Worm (Caenorhabditis elegans) whole organism, late embryonic: ENCODE measurements around the gene T04B8.1.

Source experiments
- F13H6.1 ChIP-seq: sonication (generic microtip); optimal IDR thresholded peaks from 2 replicates; lab custom pipeline; 2016; ENCODE audit warnings: missing genetic modification characterization, missing compliant biosample characterization
- elt-2 ChIP-seq: sonication (generic microtip); optimal IDR thresholded peaks from 2 replicates; lab custom pipeline; 2016; ENCODE audit warnings: missing genetic modification reagents, missing genetic modification characterization, missing compliant biosample characterization
- elt-4 ChIP-seq: sonication (generic microtip); optimal IDR thresholded peaks from 2 replicates; lab custom pipeline; 2016; ENCODE audit warnings: missing genetic modification characterization, missing compliant biosample characterization
- ets-4 ChIP-seq: sonication (generic microtip); optimal IDR thresholded peaks from 2 replicates; lab custom pipeline; 2016; ENCODE audit warnings: missing genetic modification characterization, missing compliant biosample characterization
- fkh-6 ChIP-seq: sonication (generic microtip); optimal IDR thresholded peaks from 2 replicates; lab custom pipeline; 2016; ENCODE audit warnings: missing genetic modification characterization, missing compliant biosample characterization
- lin-11 ChIP-seq: fragments of 200-800 bp; sonication (Bioruptor generic); optimal IDR thresholded peaks from 2 replicates; lab custom pipeline; 2018; ENCODE audit warnings: mild to moderate bottlenecking, missing genetic modification characterization, missing compliant biosample characterization
- nhr-11 ChIP-seq: fragments of 150-350 bp; optimal IDR thresholded peaks from 2 replicates; lab custom pipeline; 2014; ENCODE audit warnings: missing biosample characterization, missing genetic modification characterization
- unc-42 ChIP-seq: sonication (generic microtip); optimal IDR thresholded peaks from 2 replicates; lab custom pipeline; 2016; ENCODE audit warnings: missing genotype, missing genetic modification characterization, missing compliant biosample characterization

DNA sequence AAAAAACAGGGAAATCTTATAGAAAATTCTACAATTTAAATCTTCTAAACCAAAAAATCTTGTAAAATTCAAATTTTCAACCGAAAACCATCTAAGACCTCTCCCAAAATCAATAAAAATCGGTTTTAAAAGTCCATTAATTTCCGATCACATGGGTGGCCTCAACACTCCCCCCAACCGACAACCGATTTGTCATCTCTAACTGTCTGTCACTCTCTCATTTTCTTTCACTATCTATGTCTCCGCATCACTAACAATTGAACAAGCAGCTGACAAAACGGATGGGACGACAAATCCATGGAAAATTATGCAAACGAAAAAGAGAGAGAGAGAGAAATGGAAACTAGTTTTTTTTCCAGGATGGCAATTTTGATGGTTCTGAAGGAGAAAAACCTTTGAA is 31.1 kb upstream of the T04B8.1 start:
- no peak for TF ChIP-seq nhr-11 (tag; lab: Kevin White, UChicago)
- no peak for TF ChIP-seq fkh-6 (tag; lab: Kevin White, UChicago)
- no peak for TF ChIP-seq elt-2 (tag; lab: Kevin White, UChicago)
- no peak for TF ChIP-seq F13H6.1 (tag; lab: Kevin White, UChicago)
- TF ChIP-seq elt-4 (tag; lab: Kevin White, UChicago), result no peak
- TF ChIP-seq lin-11 (tag; lab: Kevin White, UChicago), result no peak
- no peak for TF ChIP-seq ets-4 (tag; lab: Kevin White, UChicago)
- peak; percentile 2 for TF ChIP-seq unc-42 (tag; lab: Kevin White, UChicago)
